Worm (Caenorhabditis elegans) whole organism, mixed stage, embryonic: ENCODE results near the gene D2062.5.
"Not testable (repeated sequence)": the region's sequence is repeated elsewhere in the genome, so short reads cannot be mapped to it uniquely, and the experiment has no call there.

ENCODE experiments used
- M03D4.4 ChIP-seq: sonication (generic microtip); optimal IDR thresholded peaks from 2 replicates; lab custom pipeline; 2017; ENCODE audit warnings: mild to moderate bottlenecking, missing genetic modification characterization, missing compliant biosample characterization
- bed-3 ChIP-seq: fragments of 200-800 bp; sonication (Bioruptor generic); optimal IDR thresholded peaks from 3 replicates; lab custom pipeline; 2018; ENCODE audit warnings: mild to moderate bottlenecking, missing genetic modification characterization, moderate library complexity, missing compliant biosample characterization
- blmp-1 ChIP-seq: fragments of 150-350 bp; optimal IDR thresholded peaks from 2 replicates; lab custom pipeline; 2014; ENCODE audit warnings: missing biosample characterization, missing genetic modification characterization
- ceh-43 ChIP-seq: fragments of 200-800 bp; sonication (Bioruptor generic); optimal IDR thresholded peaks from 2 replicates; lab custom pipeline; 2018; ENCODE audit warnings: mild to moderate bottlenecking, missing genetic modification characterization, moderate library complexity, missing compliant biosample characterization
- ceh-83 ChIP-seq: fragments of 200-800 bp; sonication (Bioruptor generic); optimal IDR thresholded peaks from 2 replicates; lab custom pipeline; 2018; ENCODE audit warnings: mild to moderate bottlenecking, missing genetic modification characterization, missing compliant biosample characterization
- ces-1 ChIP-seq: fragments of 150-350 bp; optimal IDR thresholded peaks from 2 replicates; lab custom pipeline; 2014; ENCODE audit warnings: missing biosample characterization, missing genetic modification reagents, missing genetic modification characterization
- drap-1 ChIP-seq: fragments of 200-800 bp; sonication (Bioruptor generic); optimal IDR thresholded peaks from 3 replicates; lab custom pipeline; 2018; ENCODE audit warnings: mild to moderate bottlenecking, missing genetic modification characterization, missing compliant biosample characterization
- elt-1 ChIP-seq: sonication (generic microtip); optimal IDR thresholded peaks from 2 replicates; lab custom pipeline; 2017; ENCODE audit warnings: missing genetic modification characterization, mild to moderate bottlenecking, missing compliant biosample characterization, antibody characterized with exemption, moderate library complexity, borderline replicate concordance; ENCODE audit not compliant: insufficient read depth
- flh-1 ChIP-seq: fragments of 200-800 bp; sonication (Bioruptor generic); optimal IDR thresholded peaks from 2 replicates; lab custom pipeline; 2018; ENCODE audit warnings: mild to moderate bottlenecking, missing genetic modification characterization, moderate library complexity, missing compliant biosample characterization
- ham-2 ChIP-seq: fragments of 200-800 bp; sonication (Bioruptor generic); optimal IDR thresholded peaks from 2 replicates; lab custom pipeline; 2018; ENCODE audit warnings: mild to moderate bottlenecking, missing genetic modification characterization, missing compliant biosample characterization
- hlh-1 ChIP-seq: fragments of 150-350 bp; optimal IDR thresholded peaks from 2 replicates; lab custom pipeline; 2014; ENCODE audit warnings: missing biosample characterization, missing genetic modification reagents, missing genetic modification characterization
- lin-13 ChIP-seq: fragments of 150-350 bp; optimal IDR thresholded peaks from 2 replicates; lab custom pipeline; 2014; ENCODE audit warnings: missing biosample characterization, missing genetic modification characterization
- lin-32 ChIP-seq: fragments of 200-800 bp; sonication (Bioruptor generic); optimal IDR thresholded peaks from 2 replicates; lab custom pipeline; 2018; ENCODE audit warnings: mild to moderate bottlenecking, missing genetic modification characterization, missing compliant biosample characterization
- lsy-2 ChIP-seq: fragments of 150-350 bp; optimal IDR thresholded peaks from 2 replicates; lab custom pipeline; 2014; ENCODE audit warnings: missing biosample characterization, missing genetic modification characterization
- mab-5 ChIP-seq: fragments of 150-350 bp; optimal IDR thresholded peaks from 2 replicates; lab custom pipeline; 2014; ENCODE audit warnings: missing biosample characterization, missing genetic modification characterization
- mep-1 ChIP-seq: fragments of 150-350 bp; optimal IDR thresholded peaks from 2 replicates; lab custom pipeline; 2017; ENCODE audit warnings: missing biosample characterization, missing genetic modification reagents, missing genetic modification characterization, inconsistent platforms
- mls-2 ChIP-seq: sonication (generic microtip); optimal IDR thresholded peaks from 2 replicates; lab custom pipeline; 2016; ENCODE audit warnings: mild to moderate bottlenecking, missing genetic modification characterization, moderate library complexity, missing compliant biosample characterization
- nhr-12 ChIP-seq: fragments of 150-350 bp; optimal IDR thresholded peaks from 2 replicates; lab custom pipeline; 2014; ENCODE audit warnings: missing biosample characterization, missing genetic modification characterization
- nhr-28 ChIP-seq: fragments of 150-350 bp; optimal IDR thresholded peaks from 2 replicates; lab custom pipeline; 2014; ENCODE audit warnings: missing biosample characterization, missing genetic modification characterization
- nhr-76 ChIP-seq: sonication (generic microtip); optimal IDR thresholded peaks from 2 replicates; lab custom pipeline; 2017; ENCODE audit warnings: missing biosample characterization, missing genetic modification characterization
- pha-4 ChIP-seq: fragments of 150-350 bp; optimal IDR thresholded peaks from 2 replicates; lab custom pipeline; 2018; ENCODE audit warnings: missing biosample characterization, missing genetic modification reagents, missing genetic modification characterization
- sem-2 ChIP-seq: fragments of 200-800 bp; sonication (Bioruptor generic); optimal IDR thresholded peaks from 2 replicates; lab custom pipeline; 2018; ENCODE audit warnings: mild to moderate bottlenecking, missing genetic modification characterization, missing compliant biosample characterization
- snpc-4 ChIP-seq: fragments of 150-350 bp; optimal IDR thresholded peaks from 2 replicates; lab custom pipeline; 2014; ENCODE audit warnings: missing biosample characterization, missing genetic modification characterization
- sptf-1 ChIP-seq: sonication (generic microtip); optimal IDR thresholded peaks from 2 replicates; lab custom pipeline; 2017; ENCODE audit warnings: mild to moderate bottlenecking, missing genetic modification characterization, moderate library complexity, missing compliant biosample characterization
- unc-120 ChIP-seq: sonication (generic microtip); optimal IDR thresholded peaks from 2 replicates; lab custom pipeline; 2017; ENCODE audit warnings: missing genetic modification characterization, missing compliant biosample characterization; ENCODE audit not compliant: poor library complexity, severe bottlenecking
- unc-62 ChIP-seq: fragments of 150-350 bp; optimal IDR thresholded peaks from 2 replicates; lab custom pipeline; 2014; ENCODE audit warnings: missing biosample characterization, missing genetic modification reagents, missing genetic modification characterization
- zip-8 ChIP-seq: fragments of 150-350 bp; optimal IDR thresholded peaks from 2 replicates; lab custom pipeline; 2014; ENCODE audit warnings: missing biosample characterization, missing genetic modification characterization
- ztf-11 ChIP-seq: fragments of 150-350 bp; optimal IDR thresholded peaks from 2 replicates; lab custom pipeline; 2014; ENCODE audit warnings: missing biosample characterization, missing genetic modification characterization

Gene D2062.5

DNA sequence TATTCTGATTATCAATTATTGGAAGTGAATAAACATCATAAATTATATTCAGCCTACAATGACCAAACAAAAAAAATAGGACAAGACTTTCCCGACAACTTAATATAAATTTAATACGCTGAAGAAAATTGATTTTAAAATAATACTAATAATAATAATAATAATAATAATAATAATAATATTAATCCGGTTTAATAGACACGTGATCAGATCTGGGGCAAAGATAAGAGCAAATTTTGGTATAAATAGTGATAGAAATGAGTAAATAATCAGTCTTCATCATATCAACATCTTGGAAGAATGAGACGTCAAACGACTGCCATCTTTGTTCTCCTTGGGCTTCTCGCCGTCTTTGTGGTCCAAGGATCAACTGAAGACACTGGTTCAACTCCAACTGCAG is 3.4 kb upstream of the D2062.5 start, which contains the start of gene msrp-6:
Gene msrp-6, plus strand, starts transcription at position 301 of the 400 bp plus-strand sequence.
- not testable (repeated sequence) for TF ChIP-seq drap-1 (GFP tag; lab: Kevin White, UChicago); zip-8 (tag; lab: Kevin White, UChicago); lsy-2 (tag; lab: Kevin White, UChicago)

DNA sequence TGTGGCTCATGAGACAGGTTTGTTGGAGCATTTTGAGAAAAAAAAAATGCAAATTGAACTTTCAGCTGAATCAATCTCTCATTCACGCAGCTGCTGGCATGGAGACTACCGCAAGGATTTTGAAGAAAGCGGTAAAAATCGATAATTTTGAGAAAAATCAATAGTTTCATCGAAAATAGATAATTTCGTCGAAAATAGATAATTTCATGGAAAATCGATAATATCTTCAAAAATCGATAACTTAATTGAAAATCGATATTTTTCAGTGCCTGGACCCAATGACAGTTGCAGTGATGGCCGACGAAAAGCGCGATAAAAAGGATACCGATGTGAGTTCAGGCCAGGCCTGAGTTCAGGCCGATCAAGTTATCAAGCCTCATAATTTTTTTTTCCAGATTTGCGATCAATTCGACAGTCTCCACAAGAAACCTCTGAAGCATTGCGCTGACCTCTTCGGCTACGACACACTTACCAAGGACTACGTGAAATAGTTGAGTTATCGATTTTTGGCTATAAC is 414 bp downstream of the D2062.5 start, which contains the start of gene D2062.4:
Gene D2062.4, plus strand, starts transcription at position 467 of the 517 bp plus-strand sequence.
- TF ChIP-seq ham-2 (GFP tag; lab: Kevin White, UChicago); unc-62 (GFP tag; lab: Kevin White, UChicago); pha-4 (tag; lab: Kevin White, UChicago): not testable (repeated sequence)

- TF ChIP-seq lin-13 (no peak), nhr-28 (tag; lab: Kevin White, UChicago) (no peak), nhr-76 (tag; lab: Kevin White, UChicago) (no peak), blmp-1 (tag; lab: Kevin White, UChicago) (no peak), lin-32 (GFP tag; lab: Kevin White, UChicago) (no peak), lsy-2 (tag; lab: Kevin White, UChicago) (no peak), mep-1 (tag; lab: Kevin White, UChicago) (no peak), mab-5 (tag; lab: Kevin White, UChicago) (no peak), flh-1 (GFP tag; lab: Kevin White, UChicago) (no peak), M03D4.4 (tag; lab: Kevin White, UChicago) (no peak), drap-1 (GFP tag; lab: Kevin White, UChicago) (no peak), ces-1 (GFP tag; lab: Kevin White, UChicago) (no peak), hlh-1 (no peak), ceh-43 (no peak), mls-2 (tag; lab: Kevin White, UChicago) (no peak), unc-62 (GFP tag; lab: Kevin White, UChicago) (no peak), zip-8 (tag; lab: Kevin White, UChicago) (no peak)
These were observed 2.2 kb downstream of the D2062.5 start, which contains the start of gene lgc-28 for ce11 chrII:2624792-2625191. Gene lgc-28, plus strand, starts transcription at chrII:2625092.

DNA sequence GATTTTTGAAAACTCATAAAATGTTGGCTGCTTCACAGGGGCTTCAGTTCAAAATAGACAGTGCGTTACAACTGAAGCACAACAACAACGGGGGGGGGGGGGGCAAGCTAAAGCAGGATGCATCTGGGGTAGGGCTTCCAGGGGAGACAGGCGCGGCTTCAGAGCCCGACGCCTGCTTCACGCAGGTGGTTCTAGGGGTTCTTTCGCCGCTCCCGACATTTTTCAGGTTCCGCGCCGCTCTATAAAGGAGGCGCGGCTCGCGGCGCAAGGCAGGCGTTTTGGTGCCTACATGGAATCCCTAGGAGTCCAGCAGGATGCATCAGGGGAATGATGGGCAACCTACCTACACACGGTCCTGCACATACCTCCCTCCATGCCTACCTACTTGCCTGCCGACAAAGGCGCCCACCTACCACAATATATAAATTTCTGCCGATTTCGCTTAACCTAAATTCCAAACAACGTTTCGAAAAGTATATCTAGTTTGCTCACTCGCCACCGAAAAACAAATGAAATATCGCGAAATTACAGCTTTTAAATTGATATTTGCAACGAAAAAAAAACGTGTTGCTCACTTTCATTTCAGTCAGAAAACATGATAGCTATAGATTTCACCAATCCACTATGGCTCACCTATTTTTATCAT is 4.7 kb downstream of the D2062.5 start, which contains the start of gene sri-71:
Gene sri-71, plus strand, starts transcription at position 596 of the 646 bp plus-strand sequence.
- TF ChIP-seq ces-1 (GFP tag; lab: Kevin White, UChicago), result no peak
- peak; percentile 32 for TF ChIP-seq sptf-1
- TF ChIP-seq, all 35 proteins: peak for 1

DNA sequence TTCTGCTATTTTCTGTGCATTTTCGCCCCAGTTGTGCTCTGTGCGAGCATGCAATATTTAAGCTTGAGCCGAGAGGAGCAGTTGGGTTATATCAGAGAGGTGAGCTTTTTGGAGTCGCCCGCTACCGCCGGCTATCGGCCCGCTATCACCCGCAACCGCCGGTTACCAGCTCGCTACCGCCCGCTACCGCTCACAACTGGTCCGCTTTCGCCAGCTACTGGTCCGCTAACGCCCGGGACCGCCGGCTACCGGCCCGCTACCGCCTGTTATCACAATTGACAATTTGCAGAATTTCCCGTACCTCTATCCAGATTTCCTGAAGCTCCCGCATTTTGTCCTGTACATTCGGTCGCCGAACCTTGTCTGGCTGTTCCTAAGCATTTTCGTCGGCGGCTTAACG is 5.8 kb downstream of the D2062.5 start:
- TF ChIP-seq sem-2 (GFP tag; lab: Kevin White, UChicago) (no peak), ceh-83 (GFP tag; lab: Kevin White, UChicago) (no peak), nhr-12 (no peak), snpc-4 (no peak), nhr-28 (tag; lab: Kevin White, UChicago) (no peak), hlh-1 (no peak), elt-1 (tag; lab: Kevin White, UChicago) (no peak), mab-5 (tag; lab: Kevin White, UChicago) (no peak), bed-3 (GFP tag; lab: Kevin White, UChicago) (no peak), lin-13 (no peak)

- TF ChIP-seq pha-4 (tag; lab: Kevin White, UChicago) (no peak), hlh-1 (no peak), mls-2 (tag; lab: Kevin White, UChicago) (no peak), unc-120 (tag; lab: Kevin White, UChicago) (no peak), snpc-4 (no peak), lsy-2 (tag; lab: Kevin White, UChicago) (no peak), nhr-76 (tag; lab: Kevin White, UChicago) (no peak), ztf-11 (tag; lab: Kevin White, UChicago) (no peak), sem-2 (GFP tag; lab: Kevin White, UChicago) (no peak)
These were observed 6.7 kb downstream of the D2062.5 start, which contains the start of gene sri-37 for ce11 chrII:2629270-2629669. Gene sri-37, plus strand, starts transcription at chrII:2629570.
